Fruit fly (Drosophila melanogaster) ovary, adult (tissue): ENCODE measurements around the gene Sox21a.

Experiments
- CG17801 ChIP-seq: fragments of 200-800 bp; optimal IDR thresholded peaks from 2 replicates; lab custom pipeline; 2019; ENCODE audit warnings: missing biosample characterization, mild to moderate bottlenecking, missing genetic modification characterization, moderate library complexity; ENCODE audit not compliant: partially characterized antibody

Gene Sox21a

dm6 chr3L:14108068-14108520, at the start of gene Sox21a:
TSS of gene Sox21a (minus strand) at chr3L:14108118.
- no peak for TF ChIP-seq CG17801 (GFP tag; lab: Kevin White, UChicago)

- no peak for TF ChIP-seq CG17801 (GFP tag; lab: Kevin White, UChicago)
These were observed 47.0 kb upstream of the Sox21a start for dm6 chr3L:14154940-14155339.

- TF ChIP-seq CG17801 (GFP tag; lab: Kevin White, UChicago) = no peak
These were observed 45.7 kb upstream of the Sox21a start for dm6 chr3L:14153644-14154043.

dm6 chr3L:14152608-14153007, 44.7 kb upstream of the Sox21a start:
- TF ChIP-seq CG17801 (GFP tag; lab: Kevin White, UChicago) = no peak

dm6 chr3L:14151447-14151846, 43.5 kb upstream of the Sox21a start:
- no peak for TF ChIP-seq CG17801 (GFP tag; lab: Kevin White, UChicago)

- TF ChIP-seq CG17801 (GFP tag; lab: Kevin White, UChicago) = no peak
These were observed 42.2 kb upstream of the Sox21a start for dm6 chr3L:14150141-14150556.

dm6 chr3L:14146386-14146785, 38.5 kb upstream of the Sox21a start:
- TF ChIP-seq CG17801 (GFP tag; lab: Kevin White, UChicago) = no peak

dm6 chr3L:14145666-14146314, 37.9 kb upstream of the Sox21a start:
- TF ChIP-seq CG17801 (GFP tag; lab: Kevin White, UChicago) = no peak

dm6 chr3L:14135496-14135895, 27.6 kb upstream of the Sox21a start:
- no peak for TF ChIP-seq CG17801 (GFP tag; lab: Kevin White, UChicago)

dm6 chr3L:14132848-14133392, 25.0 kb upstream of the Sox21a start:
- no peak for TF ChIP-seq CG17801 (GFP tag; lab: Kevin White, UChicago)

dm6 chr3L:14131274-14131989, 23.5 kb upstream of the Sox21a start, which contains the start of gene Sox21b:
TSS of gene Sox21b (minus strand) at chr3L:14131324.
- no peak for TF ChIP-seq CG17801 (GFP tag; lab: Kevin White, UChicago)

- TF ChIP-seq CG17801 (GFP tag; lab: Kevin White, UChicago) = no peak
These were observed 17.7 kb upstream of the Sox21a start for dm6 chr3L:14125616-14126015.

- no peak for TF ChIP-seq CG17801 (GFP tag; lab: Kevin White, UChicago)
These were observed 14.1 kb upstream of the Sox21a start for dm6 chr3L:14122048-14122447.

dm6 chr3L:14118767-14119166, 10.8 kb upstream of the Sox21a start:
- TF ChIP-seq CG17801 (GFP tag; lab: Kevin White, UChicago) = no peak

- no peak for TF ChIP-seq CG17801 (GFP tag; lab: Kevin White, UChicago)
These were observed 6.2 kb upstream of the Sox21a start for dm6 chr3L:14114084-14114483.
